Worm (Caenorhabditis elegans): ENCODE measurements around the gene F09E10.6.

The F09E10.6 gene

ce11 chrX:1488775-1489174 lies 8.7 kb downstream of the F09E10.6 start:
- TF ChIP-seq flt-1 (GFP tag; IDR thresholded peaks at IDR 0.05) (no peak), med-1 (GFP tag; optimal IDR thresholded peaks at IDR 0.05; ENCODE audit: insufficient read depth) (no peak), T22C8.4 (GFP tag; IDR thresholded peaks at IDR 0.05) (no peak), klf-2 (GFP tag; conservative IDR thresholded peaks at IDR 0.05) (no peak), ztf-23 (GFP tag; IDR thresholded peaks at IDR 0.05) (no peak), cog-1 (tag; optimal IDR thresholded peaks at IDR 0.05) (no peak), ztf-29 (GFP tag; IDR thresholded peaks at IDR 0.05) (no peak), tab-1 (GFP tag; IDR thresholded peaks at IDR 0.05) (no peak), ref-1 (GFP tag; conservative IDR thresholded peaks at IDR 0.05) (no peak)

- TF ChIP-seq ztf-23 (GFP tag; IDR thresholded peaks at IDR 0.05): no peak
- TF ChIP-seq klf-2 (GFP tag; conservative IDR thresholded peaks at IDR 0.05): no peak
- no peak for TF ChIP-seq ztf-29 (GFP tag; IDR thresholded peaks at IDR 0.05)
- no peak for TF ChIP-seq flt-1 (GFP tag; IDR thresholded peaks at IDR 0.05)
- TF ChIP-seq tab-1 (GFP tag; IDR thresholded peaks at IDR 0.05): no peak
- no peak for TF ChIP-seq cog-1 (tag; optimal IDR thresholded peaks at IDR 0.05)
- no peak for TF ChIP-seq T22C8.4 (GFP tag; IDR thresholded peaks at IDR 0.05)
- TF ChIP-seq med-1 (GFP tag; optimal IDR thresholded peaks at IDR 0.05; ENCODE audit: insufficient read depth): no peak
- TF ChIP-seq ref-1 (GFP tag; conservative IDR thresholded peaks at IDR 0.05): no peak
Observed at ce11 chrX:1487096-1487495, 10.4 kb downstream of the F09E10.6 start.

- TF ChIP-seq T22C8.4 (GFP tag; IDR thresholded peaks at IDR 0.05) (peak; percentile 39; the same call in 1 of the 2 replicates), med-1 (GFP tag; optimal IDR thresholded peaks at IDR 0.05; ENCODE audit: insufficient read depth) (no peak)
Observed at ce11 chrX:1486135-1486648, 11.3 kb downstream of the F09E10.6 start, which contains the start of the genes D1005.10 and dhs-25. Gene D1005.10, minus strand, starts transcription at chrX:1486185. Gene dhs-25, plus strand, starts transcription at chrX:1486532.

- TF ChIP-seq tab-1 (GFP tag; IDR thresholded peaks at IDR 0.05): no peak
- TF ChIP-seq cog-1 (tag; optimal IDR thresholded peaks at IDR 0.05): no peak
- TF ChIP-seq med-1 (GFP tag; optimal IDR thresholded peaks at IDR 0.05; ENCODE audit: insufficient read depth): no peak
- TF ChIP-seq klf-2 (GFP tag; conservative IDR thresholded peaks at IDR 0.05): no peak
- no peak for TF ChIP-seq ztf-29 (GFP tag; IDR thresholded peaks at IDR 0.05)
- TF ChIP-seq ztf-23 (GFP tag; IDR thresholded peaks at IDR 0.05): no peak
- TF ChIP-seq ref-1 (GFP tag; conservative IDR thresholded peaks at IDR 0.05): no peak
- no peak for TF ChIP-seq flt-1 (GFP tag; IDR thresholded peaks at IDR 0.05)
Observed at ce11 chrX:1485718-1486117, 11.8 kb downstream of the F09E10.6 start, which contains the start of gene D1005.4. Gene D1005.4, minus strand, starts transcription at chrX:1485818.

- TF ChIP-seq ztf-23 (GFP tag; IDR thresholded peaks at IDR 0.05): no peak
- no peak for TF ChIP-seq tab-1 (GFP tag; IDR thresholded peaks at IDR 0.05)
- no peak for TF ChIP-seq T22C8.4 (GFP tag; IDR thresholded peaks at IDR 0.05)
- TF ChIP-seq ztf-29 (GFP tag; IDR thresholded peaks at IDR 0.05): no peak
- no peak for TF ChIP-seq med-1 (GFP tag; optimal IDR thresholded peaks at IDR 0.05; ENCODE audit: insufficient read depth)
- no peak for TF ChIP-seq cog-1 (tag; optimal IDR thresholded peaks at IDR 0.05)
- no peak for TF ChIP-seq flt-1 (GFP tag; IDR thresholded peaks at IDR 0.05)
- TF ChIP-seq klf-2 (GFP tag; conservative IDR thresholded peaks at IDR 0.05): no peak
- no peak for TF ChIP-seq ref-1 (GFP tag; conservative IDR thresholded peaks at IDR 0.05)
Observed at ce11 chrX:1483229-1483628, 14.3 kb downstream of the F09E10.6 start.

ce11 chrX:1480564-1480963 lies 16.9 kb downstream of the F09E10.6 start:
- TF ChIP-seq cog-1 (tag; optimal IDR thresholded peaks at IDR 0.05) (no peak), ztf-29 (GFP tag; IDR thresholded peaks at IDR 0.05) (no peak), T22C8.4 (GFP tag; IDR thresholded peaks at IDR 0.05) (no peak), tab-1 (GFP tag; IDR thresholded peaks at IDR 0.05) (no peak), flt-1 (GFP tag; IDR thresholded peaks at IDR 0.05) (no peak), ztf-23 (GFP tag; IDR thresholded peaks at IDR 0.05) (no peak), ref-1 (GFP tag; conservative IDR thresholded peaks at IDR 0.05) (no peak), med-1 (GFP tag; optimal IDR thresholded peaks at IDR 0.05; ENCODE audit: insufficient read depth) (no peak), klf-2 (GFP tag; conservative IDR thresholded peaks at IDR 0.05) (no peak)

ce11 chrX:1479637-1480036 lies 17.8 kb downstream of the F09E10.6 start:
- TF ChIP-seq ztf-29 (GFP tag; IDR thresholded peaks at IDR 0.05) (no peak), ztf-23 (GFP tag; IDR thresholded peaks at IDR 0.05) (no peak), klf-2 (GFP tag; conservative IDR thresholded peaks at IDR 0.05) (no peak)

- TF ChIP-seq ref-1 (GFP tag; conservative IDR thresholded peaks at IDR 0.05) (no peak), ztf-23 (GFP tag; IDR thresholded peaks at IDR 0.05) (no peak), T22C8.4 (GFP tag; IDR thresholded peaks at IDR 0.05) (no peak), cog-1 (tag; optimal IDR thresholded peaks at IDR 0.05) (no peak), tab-1 (GFP tag; IDR thresholded peaks at IDR 0.05) (no peak), med-1 (GFP tag; optimal IDR thresholded peaks at IDR 0.05; ENCODE audit: insufficient read depth) (no peak), flt-1 (GFP tag; IDR thresholded peaks at IDR 0.05) (no peak), ztf-29 (GFP tag; IDR thresholded peaks at IDR 0.05) (no peak), klf-2 (GFP tag; conservative IDR thresholded peaks at IDR 0.05) (no peak)
Observed at ce11 chrX:1479190-1479589, 18.3 kb downstream of the F09E10.6 start, which contains the start of gene acly-1. Gene acly-1, plus strand, starts transcription at chrX:1479542.

- TF ChIP-seq cog-1 (tag; optimal IDR thresholded peaks at IDR 0.05) (no peak), T22C8.4 (GFP tag; IDR thresholded peaks at IDR 0.05) (no peak), ztf-23 (GFP tag; IDR thresholded peaks at IDR 0.05) (no peak), flt-1 (GFP tag; IDR thresholded peaks at IDR 0.05) (no peak), ref-1 (GFP tag; conservative IDR thresholded peaks at IDR 0.05) (no peak), med-1 (GFP tag; optimal IDR thresholded peaks at IDR 0.05; ENCODE audit: insufficient read depth) (no peak), klf-2 (GFP tag; conservative IDR thresholded peaks at IDR 0.05) (no peak), tab-1 (GFP tag; IDR thresholded peaks at IDR 0.05) (no peak), ztf-29 (GFP tag; IDR thresholded peaks at IDR 0.05) (no peak)
Observed at ce11 chrX:1478569-1478968, 18.9 kb downstream of the F09E10.6 start.

ce11 chrX:1477932-1478331 lies 19.5 kb downstream of the F09E10.6 start:
- TF ChIP-seq flt-1 (GFP tag; IDR thresholded peaks at IDR 0.05) (no peak), klf-2 (GFP tag; conservative IDR thresholded peaks at IDR 0.05) (no peak), ztf-23 (GFP tag; IDR thresholded peaks at IDR 0.05) (no peak), tab-1 (GFP tag; IDR thresholded peaks at IDR 0.05) (no peak), T22C8.4 (GFP tag; IDR thresholded peaks at IDR 0.05) (no peak), cog-1 (tag; optimal IDR thresholded peaks at IDR 0.05) (no peak), ref-1 (GFP tag; conservative IDR thresholded peaks at IDR 0.05) (no peak), med-1 (GFP tag; optimal IDR thresholded peaks at IDR 0.05; ENCODE audit: insufficient read depth) (no peak), ztf-29 (GFP tag; IDR thresholded peaks at IDR 0.05) (no peak)
